Fruit fly (Drosophila melanogaster): ENCODE data around the gene Prp5.

The Prp5 gene

DNA sequence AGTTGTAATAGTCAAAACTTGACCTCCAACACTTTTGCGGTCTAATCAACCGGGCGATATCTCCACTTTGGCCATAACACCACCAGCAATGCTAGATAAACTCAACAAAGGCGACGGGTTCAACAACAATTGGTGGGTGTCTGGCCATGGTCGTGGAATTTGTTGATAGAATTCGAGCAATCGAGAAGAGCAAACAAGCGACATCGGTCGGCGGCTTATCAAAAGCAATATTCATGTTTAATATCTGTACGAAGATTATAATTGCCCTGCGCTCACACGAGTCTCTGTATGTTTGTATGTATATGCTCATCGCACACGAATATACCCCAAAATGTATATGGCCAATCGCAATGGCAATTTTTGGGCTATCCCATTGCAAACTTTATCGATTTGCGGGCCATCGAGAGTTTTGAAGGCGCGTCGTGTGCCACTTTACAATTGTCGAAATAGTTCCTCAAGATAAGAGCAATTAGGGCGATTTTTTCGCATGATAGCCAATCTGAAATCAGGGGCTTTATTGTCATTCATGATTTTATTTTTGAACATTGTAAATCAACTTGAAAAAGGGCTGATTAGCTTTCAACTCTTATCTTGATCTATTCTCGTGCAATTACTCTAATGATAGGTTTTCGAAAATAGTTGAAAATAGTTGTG, 37.4 kb upstream of the Prp5 start:
- TF ChIP-seq usp (GFP tag; optimal IDR thresholded peaks at IDR 0.05), result no peak
- no peak for TF ChIP-seq CG8478 (optimal IDR thresholded peaks at IDR 0.05)
- TF ChIP-seq EcR (GFP tag; optimal IDR thresholded peaks at IDR 0.05), result no peak
- no peak for TF ChIP-seq pan (optimal IDR thresholded peaks at IDR 0.05)
- TF ChIP-seq psq (optimal IDR thresholded peaks at IDR 0.05), result no peak
- no peak for TF ChIP-seq Dll (optimal IDR thresholded peaks at IDR 0.05)

DNA sequence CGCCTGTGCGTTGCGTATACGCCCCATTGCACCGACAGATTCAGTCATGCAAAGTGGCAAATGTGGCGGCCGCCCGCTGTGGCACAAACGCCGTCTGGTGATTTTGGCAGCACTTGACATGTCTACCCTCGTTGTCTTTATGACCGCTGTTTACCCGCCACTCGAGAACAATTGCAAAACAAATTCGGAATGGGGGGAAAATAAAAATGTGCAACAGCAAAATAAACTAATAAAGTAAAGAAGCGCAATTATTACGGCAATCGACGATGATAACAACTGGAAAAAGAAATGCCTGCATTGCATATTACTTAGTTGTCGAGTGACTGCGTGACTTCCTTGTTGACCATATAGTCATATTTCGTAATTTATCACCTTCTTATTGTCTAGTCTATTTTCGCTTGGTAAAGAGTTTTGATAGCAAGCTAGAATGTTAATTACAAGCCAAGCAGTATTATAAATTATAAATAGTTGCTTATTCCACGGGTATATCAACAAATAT, 36.5 kb upstream of the Prp5 start:
- no peak for TF ChIP-seq CG8478 (optimal IDR thresholded peaks at IDR 0.05)
- no peak for TF ChIP-seq EcR (GFP tag; optimal IDR thresholded peaks at IDR 0.05)
- no peak for TF ChIP-seq usp (GFP tag; optimal IDR thresholded peaks at IDR 0.05)
- TF ChIP-seq Dll (optimal IDR thresholded peaks at IDR 0.05), result no peak
- TF ChIP-seq pan (optimal IDR thresholded peaks at IDR 0.05), result no peak
- TF ChIP-seq psq (optimal IDR thresholded peaks at IDR 0.05), result no peak

DNA sequence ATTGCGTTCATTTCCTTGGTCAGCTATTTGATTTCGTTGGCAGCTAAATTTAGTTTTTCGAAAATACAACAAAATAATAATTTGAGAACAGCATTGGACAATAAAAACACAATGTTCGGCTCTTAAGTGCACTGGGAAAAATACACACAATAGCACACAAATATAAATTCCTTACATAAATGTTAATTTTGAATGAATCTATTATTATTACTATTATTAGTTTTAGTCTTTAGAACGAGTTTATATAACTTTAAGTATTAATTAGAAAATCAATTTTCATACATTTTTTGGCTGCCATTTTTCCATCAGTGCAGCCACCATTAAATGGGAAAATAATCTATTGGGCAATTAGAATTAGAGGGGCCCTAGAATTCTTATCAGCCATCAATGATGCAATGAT, 35.1 kb upstream of the Prp5 start:
- TF ChIP-seq pan (optimal IDR thresholded peaks at IDR 0.05) (no peak), Dll (optimal IDR thresholded peaks at IDR 0.05) (no peak), CG8478 (optimal IDR thresholded peaks at IDR 0.05) (no peak), EcR (GFP tag; optimal IDR thresholded peaks at IDR 0.05) (no peak), psq (optimal IDR thresholded peaks at IDR 0.05) (no peak), usp (GFP tag; optimal IDR thresholded peaks at IDR 0.05) (no peak)

DNA sequence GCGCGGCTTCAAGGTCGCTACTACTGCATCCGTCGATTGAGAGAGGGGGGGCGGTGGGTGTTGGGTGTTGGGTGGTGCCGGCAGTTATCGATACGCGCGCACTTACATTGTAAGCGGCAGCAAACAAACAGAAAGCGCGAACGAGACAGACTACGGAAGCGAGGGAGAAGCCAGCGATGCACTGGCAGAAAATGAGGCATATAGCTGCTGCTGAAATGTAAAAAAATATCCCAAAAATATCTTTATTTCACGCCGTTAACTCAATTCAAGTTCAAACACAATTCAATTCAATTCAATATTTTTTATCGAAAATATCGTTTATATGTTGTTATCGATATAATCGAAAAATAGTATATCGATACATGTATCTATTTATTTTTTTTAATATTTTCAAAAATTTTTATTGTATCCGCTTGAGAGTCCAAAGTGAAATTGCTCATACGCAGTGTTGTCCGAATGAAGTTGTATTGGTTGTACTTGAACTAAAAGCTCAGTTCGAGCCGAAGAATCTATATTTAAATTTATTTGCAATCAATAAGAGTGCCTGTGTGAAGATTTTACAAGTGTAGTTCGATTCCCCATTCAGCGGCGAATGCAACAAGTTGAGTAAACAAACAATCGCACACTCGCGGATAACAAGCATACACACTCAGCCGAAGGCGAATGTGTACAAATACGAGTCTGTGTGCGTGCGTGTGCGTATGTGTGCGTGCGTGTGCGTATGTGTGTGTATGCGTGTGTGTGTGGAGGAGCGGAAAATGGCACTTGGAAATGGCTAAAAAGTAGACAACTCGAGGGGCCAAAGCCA, 32.7 kb upstream of the Prp5 start:
- no peak for TF ChIP-seq psq (optimal IDR thresholded peaks at IDR 0.05)
- no peak for TF ChIP-seq Dll (optimal IDR thresholded peaks at IDR 0.05)
- TF ChIP-seq pan (optimal IDR thresholded peaks at IDR 0.05), result peak; percentile 58
- no peak for TF ChIP-seq CG8478 (optimal IDR thresholded peaks at IDR 0.05)
- TF ChIP-seq usp (GFP tag; optimal IDR thresholded peaks at IDR 0.05), result no peak

DNA sequence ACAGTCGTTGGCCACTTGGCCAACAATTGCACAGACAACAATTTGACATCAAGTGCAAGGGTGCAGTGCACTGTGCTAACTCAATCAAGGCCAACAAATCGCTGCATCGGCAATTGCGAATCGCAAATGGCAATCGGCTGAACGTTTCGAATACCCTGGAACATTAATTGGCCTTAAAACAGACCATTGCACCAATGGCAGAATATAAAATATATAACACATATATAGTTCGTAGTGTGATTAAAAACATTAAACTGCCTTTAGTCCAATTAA, 32.2 kb upstream of the Prp5 start:
- TF ChIP-seq EcR (GFP tag; optimal IDR thresholded peaks at IDR 0.05) (no peak), CG8478 (optimal IDR thresholded peaks at IDR 0.05) (no peak), pan (optimal IDR thresholded peaks at IDR 0.05) (no peak)

DNA sequence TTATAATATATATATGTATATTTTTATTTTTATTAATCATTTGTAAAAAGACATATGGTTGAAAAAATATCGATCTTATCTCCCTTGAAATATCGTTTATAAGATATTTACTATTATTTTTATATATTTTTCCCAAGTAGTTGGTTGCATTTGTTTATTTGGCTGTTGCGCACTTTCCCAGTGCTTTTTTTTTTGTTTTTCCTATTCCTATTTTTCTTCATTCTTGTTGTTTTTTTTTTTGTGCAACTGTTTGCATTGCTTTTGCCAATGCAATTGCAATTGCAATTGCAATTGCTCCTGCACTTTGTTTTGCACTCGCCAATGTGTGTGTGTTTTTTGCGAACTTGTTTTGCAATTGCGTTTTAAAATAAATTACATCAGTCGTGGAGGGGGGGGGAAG, 31.6 kb upstream of the Prp5 start:
- TF ChIP-seq EcR (GFP tag; optimal IDR thresholded peaks at IDR 0.05) (no peak), usp (GFP tag; optimal IDR thresholded peaks at IDR 0.05) (no peak), Dll (optimal IDR thresholded peaks at IDR 0.05) (no peak), CG8478 (optimal IDR thresholded peaks at IDR 0.05) (no peak), pan (optimal IDR thresholded peaks at IDR 0.05) (no peak), psq (optimal IDR thresholded peaks at IDR 0.05) (no peak)

DNA sequence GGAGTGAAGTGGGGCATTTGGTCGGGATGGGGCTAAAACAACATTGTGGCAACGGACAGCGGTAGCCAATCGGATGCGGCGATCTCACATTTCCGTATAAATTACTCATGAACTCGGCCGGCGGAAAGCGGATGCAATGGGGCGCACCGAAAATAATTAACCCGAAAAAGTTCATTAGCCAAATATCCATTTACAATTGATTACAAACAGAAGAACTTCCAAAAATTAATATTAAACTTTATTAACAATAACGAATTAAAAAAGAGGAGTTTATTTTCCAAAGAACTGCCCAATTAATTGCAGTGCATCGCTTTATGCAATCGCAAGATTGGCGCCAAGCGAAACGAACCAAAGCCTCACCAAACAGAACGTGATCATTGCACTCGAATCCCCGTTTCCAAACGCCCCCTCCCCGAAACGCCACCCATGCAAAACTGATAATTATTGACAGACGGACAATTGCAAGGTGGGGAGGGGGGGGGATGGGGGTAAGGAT, 31.1 kb upstream of the Prp5 start:
- no peak for TF ChIP-seq EcR (GFP tag; optimal IDR thresholded peaks at IDR 0.05)
- no peak for TF ChIP-seq pan (optimal IDR thresholded peaks at IDR 0.05)
- no peak for TF ChIP-seq usp (GFP tag; optimal IDR thresholded peaks at IDR 0.05)
- no peak for TF ChIP-seq Dll (optimal IDR thresholded peaks at IDR 0.05)
- TF ChIP-seq CG8478 (optimal IDR thresholded peaks at IDR 0.05), result no peak
- no peak for TF ChIP-seq psq (optimal IDR thresholded peaks at IDR 0.05)

DNA sequence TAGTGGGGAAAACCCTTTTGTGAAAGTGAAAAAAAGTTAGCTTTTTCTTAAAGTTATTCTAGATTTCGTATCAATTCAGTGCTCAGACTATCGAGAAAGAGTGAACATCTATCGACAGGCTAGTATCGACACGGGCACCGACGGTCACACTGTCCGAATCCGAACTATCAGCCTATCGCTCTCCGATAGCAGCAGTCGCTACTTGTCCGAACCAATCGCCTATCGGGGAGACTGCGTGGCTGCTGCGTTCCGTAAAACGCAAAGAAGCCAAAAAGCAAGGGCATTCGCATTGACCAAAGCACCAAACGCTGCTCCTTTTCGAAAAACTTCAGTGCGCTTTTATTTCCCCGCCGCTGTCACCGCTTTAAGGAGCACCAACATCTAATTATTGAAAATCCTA, 25.7 kb upstream of the Prp5 start, which contains the start of gene Top1:
TSS of gene Top1 (plus strand) at position 190 of the 400 bp plus-strand sequence.
- TF ChIP-seq CG8478 (optimal IDR thresholded peaks at IDR 0.05), result no peak
- no peak for TF ChIP-seq Dll (optimal IDR thresholded peaks at IDR 0.05)
- no peak for TF ChIP-seq EcR (GFP tag; optimal IDR thresholded peaks at IDR 0.05)
- no peak for TF ChIP-seq psq (optimal IDR thresholded peaks at IDR 0.05)

DNA sequence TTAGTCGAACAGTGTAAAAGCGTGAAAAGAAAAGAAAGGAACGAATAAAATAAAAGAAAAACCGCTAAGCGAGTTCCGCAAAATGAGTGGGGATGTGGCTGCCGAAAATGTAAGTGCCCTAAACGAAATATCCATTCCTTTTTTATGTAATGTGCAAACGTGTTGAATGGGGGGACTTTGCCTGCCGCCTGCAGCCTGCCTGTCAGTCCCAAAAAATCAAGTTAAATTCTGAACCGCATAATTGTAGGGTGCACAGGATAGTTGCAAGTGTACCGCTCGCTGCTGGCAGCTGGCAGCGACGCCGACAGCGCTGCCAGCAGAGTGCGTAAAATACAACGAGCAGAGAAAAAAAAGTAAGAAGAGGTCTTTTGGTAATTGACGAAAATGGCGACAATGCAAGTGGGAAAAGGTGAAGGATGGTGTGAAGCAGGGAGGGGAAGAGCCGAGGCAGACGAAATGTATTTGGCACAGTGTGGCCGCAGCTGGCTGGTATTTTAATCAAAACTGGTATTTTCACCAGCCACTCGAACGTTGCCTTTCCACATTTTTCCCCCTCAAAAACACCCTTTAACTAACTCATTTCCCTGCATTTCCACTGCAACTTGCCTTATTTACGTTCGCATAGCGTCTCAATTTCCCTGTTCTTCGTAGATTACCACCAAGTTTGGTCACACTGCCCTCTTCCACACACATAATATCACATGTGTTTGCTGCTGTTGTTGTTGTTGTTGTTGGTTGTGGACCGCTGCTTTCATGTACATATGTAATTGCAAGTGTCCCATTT, 25.1 kb upstream of the Prp5 start:
- TF ChIP-seq EcR (GFP tag; optimal IDR thresholded peaks at IDR 0.05) (no peak), pan (optimal IDR thresholded peaks at IDR 0.05) (no peak), usp (GFP tag; optimal IDR thresholded peaks at IDR 0.05) (no peak), CG8478 (optimal IDR thresholded peaks at IDR 0.05) (no peak), psq (optimal IDR thresholded peaks at IDR 0.05) (no peak), Dll (optimal IDR thresholded peaks at IDR 0.05) (no peak)

DNA sequence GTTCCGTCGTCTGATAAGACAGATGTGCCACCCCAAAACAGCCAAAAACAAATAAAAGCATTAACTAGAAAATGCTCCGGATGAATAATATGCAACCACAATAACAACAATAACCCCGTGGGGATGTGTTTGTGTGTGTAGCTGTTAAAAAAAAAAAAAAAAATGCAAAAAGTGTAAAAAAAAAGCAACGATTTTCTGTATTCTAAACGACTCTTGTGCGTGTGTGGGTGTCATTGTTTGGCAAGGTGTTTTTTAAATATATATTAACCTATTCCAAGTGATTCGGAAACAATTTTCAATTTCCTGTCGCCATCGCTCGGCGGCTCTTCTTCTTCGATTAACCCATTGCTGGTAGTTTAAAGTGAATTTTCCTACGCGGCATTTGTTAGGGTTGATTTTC, 24.4 kb upstream of the Prp5 start:
- TF ChIP-seq usp (GFP tag; optimal IDR thresholded peaks at IDR 0.05) (no peak), Dll (optimal IDR thresholded peaks at IDR 0.05) (no peak), psq (optimal IDR thresholded peaks at IDR 0.05) (no peak)

DNA sequence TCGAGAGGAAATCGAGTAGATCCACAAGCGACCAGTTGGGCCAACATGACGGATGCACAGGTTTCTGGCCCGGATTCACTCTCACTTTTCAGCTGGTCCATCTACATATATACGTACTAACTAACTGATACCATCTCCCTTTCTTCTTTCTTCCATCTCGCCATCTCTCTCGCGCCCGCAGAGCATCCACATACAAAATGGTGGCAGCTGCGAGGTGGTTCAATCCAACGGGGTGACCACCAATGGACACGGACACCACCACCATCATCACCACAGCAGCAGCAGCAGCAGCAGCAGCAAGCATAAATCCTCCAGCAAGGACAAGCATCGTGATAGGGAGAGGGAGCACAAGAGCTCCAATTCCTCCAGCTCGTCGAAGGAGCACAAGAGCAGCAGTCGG, 24.0 kb upstream of the Prp5 start:
- TF ChIP-seq Dll (optimal IDR thresholded peaks at IDR 0.05) (no peak), CG8478 (optimal IDR thresholded peaks at IDR 0.05) (no peak), pan (optimal IDR thresholded peaks at IDR 0.05) (no peak), psq (optimal IDR thresholded peaks at IDR 0.05) (no peak), usp (GFP tag; optimal IDR thresholded peaks at IDR 0.05) (no peak), EcR (GFP tag; optimal IDR thresholded peaks at IDR 0.05) (no peak)

DNA sequence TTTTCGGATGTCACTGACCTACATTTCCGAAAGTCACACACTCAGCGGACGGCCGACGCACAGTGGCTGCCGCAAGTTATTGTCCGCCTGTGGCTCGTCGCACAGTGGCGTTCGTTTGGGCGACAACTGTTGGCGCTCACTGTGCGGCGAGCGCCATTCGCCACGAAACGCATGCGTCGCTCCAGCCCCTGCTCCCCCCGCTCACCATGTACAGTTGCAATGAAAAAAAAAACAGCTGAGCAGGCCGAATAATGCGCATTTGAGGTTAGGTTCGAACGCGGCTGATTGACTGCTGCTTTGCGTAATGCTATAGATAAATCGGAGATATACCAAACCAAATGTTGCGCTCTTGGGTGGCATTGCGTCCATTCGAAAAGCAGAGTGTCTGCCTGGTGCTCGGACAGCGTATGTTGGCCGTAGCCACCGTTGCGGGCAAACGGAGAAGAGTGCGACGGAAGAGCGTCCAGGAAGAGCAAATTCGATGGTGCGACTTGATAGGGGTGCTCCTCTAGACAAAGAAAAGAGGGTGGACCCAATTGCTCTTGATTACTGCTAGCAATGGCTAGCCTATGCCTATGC, 21.6 kb upstream of the Prp5 start:
- TF ChIP-seq EcR (GFP tag; optimal IDR thresholded peaks at IDR 0.05) (no peak), pan (optimal IDR thresholded peaks at IDR 0.05) (no peak), usp (GFP tag; optimal IDR thresholded peaks at IDR 0.05) (no peak), psq (optimal IDR thresholded peaks at IDR 0.05) (no peak), Dll (optimal IDR thresholded peaks at IDR 0.05) (no peak), CG8478 (optimal IDR thresholded peaks at IDR 0.05) (no peak)

All from whole organism.